Worm (Caenorhabditis elegans) whole organism, L4/young adult: ENCODE data around the gene F02C9.1.
"Not testable (repeated sequence)": the region's sequence is repeated elsewhere in the genome, so short reads cannot be mapped to it uniquely, and the experiment has no call there.

Source experiments
- W03F9.2 ChIP-seq: fragments of 150-350 bp; optimal IDR thresholded peaks from 2 replicates; lab custom pipeline; 2014; ENCODE audit warnings: missing biosample characterization, missing genetic modification characterization
- dao-5 ChIP-seq: sonication (generic microtip); optimal IDR thresholded peaks from 2 replicates; lab custom pipeline; 2016; ENCODE audit warnings: missing genotype, missing genetic modification characterization, moderate library complexity, missing compliant biosample characterization
- him-1 ChIP-seq: sonication (generic microtip); optimal IDR thresholded peaks from 2 replicates; lab custom pipeline; 2016; ENCODE audit warnings: missing genotype, missing genetic modification reagents, missing genetic modification characterization, missing compliant biosample characterization

Gene F02C9.1

DNA sequence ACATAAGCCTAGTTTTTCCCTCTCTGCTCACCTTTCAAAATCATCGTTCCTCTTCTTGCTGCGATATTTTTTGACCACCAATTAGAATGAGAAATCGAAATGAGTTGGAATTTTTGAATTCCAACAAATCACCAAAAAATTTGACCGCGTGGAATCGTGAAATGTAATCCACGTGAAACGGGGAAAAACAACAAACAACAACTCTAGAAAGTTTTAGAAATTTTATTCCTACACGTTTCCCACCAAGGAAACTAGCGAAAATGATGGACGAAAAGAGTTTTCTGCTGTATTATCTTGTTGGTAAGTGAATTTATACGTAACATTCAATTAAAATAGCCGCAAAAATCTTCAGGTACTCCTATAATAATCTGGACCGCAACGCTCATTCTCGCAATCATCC lies at the start of gene F02C9.1, which contains the start of gene irld-3:
Gene F02C9.1 (plus strand): TSS at position 216 of the 400 bp plus-strand sequence.
Gene irld-3 (minus strand): TSS at position 101 of the 400 bp plus-strand sequence.
- no peak for TF ChIP-seq dao-5 (tag; lab: Kevin White, UChicago)
- TF ChIP-seq him-1 (tag; lab: Kevin White, UChicago), result no peak
- no peak for TF ChIP-seq W03F9.2 (tag; lab: Kevin White, UChicago)

DNA sequence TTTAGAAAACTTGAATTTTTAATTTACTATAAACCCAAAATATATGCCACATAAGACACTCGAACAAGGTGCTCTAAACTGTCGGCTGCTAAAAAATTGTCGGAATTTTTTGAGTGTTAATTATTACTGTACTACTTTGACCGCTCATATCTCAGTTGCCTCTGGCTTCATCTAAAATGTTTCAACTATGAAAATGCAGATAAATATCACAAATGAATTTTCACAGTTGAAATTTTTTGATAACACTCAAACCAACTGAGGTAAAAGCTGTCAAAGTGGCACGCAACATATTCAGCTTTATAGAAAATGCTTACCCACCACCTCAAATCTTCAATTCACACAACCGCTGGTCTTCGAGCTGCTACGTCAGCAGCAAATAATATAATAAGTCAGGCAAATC lies 49.7 kb upstream of the F02C9.1 start, which contains the start of gene acs-21:
Gene acs-21 (plus strand): TSS at position 301 of the 400 bp plus-strand sequence.
- no peak for TF ChIP-seq dao-5 (tag; lab: Kevin White, UChicago)

DNA sequence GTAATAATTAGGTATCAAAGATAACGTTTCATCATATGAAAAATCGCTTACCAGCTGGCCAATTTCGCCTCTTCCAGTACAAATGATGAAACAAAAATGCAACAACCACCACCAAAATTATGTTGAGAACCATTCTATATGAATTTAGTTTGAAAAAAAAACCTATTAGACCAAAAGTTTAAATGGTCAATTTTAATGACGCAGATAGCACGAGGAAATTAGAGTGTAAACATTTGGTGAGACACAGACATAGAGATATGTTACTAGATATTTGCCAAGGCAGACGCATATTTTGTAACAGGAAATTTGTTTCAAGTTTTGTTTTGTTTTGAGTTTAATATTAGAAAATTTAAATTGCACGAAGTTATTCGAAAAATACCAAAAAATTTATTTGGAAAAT lies 44.2 kb upstream of the F02C9.1 start, which contains the start of gene cyp-33C9:
Gene cyp-33C9 (minus strand): TSS at position 211 of the 400 bp plus-strand sequence.
- TF ChIP-seq him-1 (tag; lab: Kevin White, UChicago), result no peak
- TF ChIP-seq dao-5 (tag; lab: Kevin White, UChicago), result no peak
- no peak for TF ChIP-seq W03F9.2 (tag; lab: Kevin White, UChicago)

DNA sequence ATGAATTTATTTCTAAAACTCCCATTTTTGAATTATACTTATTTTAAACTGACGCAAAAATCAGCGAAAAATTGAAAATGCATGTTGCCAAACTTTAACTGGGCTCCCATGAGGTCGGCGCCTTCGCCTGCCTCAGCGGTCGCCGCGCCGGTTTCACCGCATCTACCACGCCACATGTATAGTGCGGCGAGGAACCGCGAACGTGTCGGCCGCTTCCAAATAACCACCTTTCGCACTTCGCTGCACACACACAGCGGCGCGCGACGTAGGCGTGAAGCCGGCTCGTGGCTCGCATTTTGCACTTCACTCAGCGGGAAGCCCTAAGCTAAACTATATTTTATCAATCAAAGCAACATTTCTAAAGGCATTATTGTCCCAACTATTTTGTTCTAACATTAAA lies 38.0 kb upstream of the F02C9.1 start:
- TF ChIP-seq W03F9.2 (tag; lab: Kevin White, UChicago) (no peak), him-1 (tag; lab: Kevin White, UChicago) (no peak)

DNA sequence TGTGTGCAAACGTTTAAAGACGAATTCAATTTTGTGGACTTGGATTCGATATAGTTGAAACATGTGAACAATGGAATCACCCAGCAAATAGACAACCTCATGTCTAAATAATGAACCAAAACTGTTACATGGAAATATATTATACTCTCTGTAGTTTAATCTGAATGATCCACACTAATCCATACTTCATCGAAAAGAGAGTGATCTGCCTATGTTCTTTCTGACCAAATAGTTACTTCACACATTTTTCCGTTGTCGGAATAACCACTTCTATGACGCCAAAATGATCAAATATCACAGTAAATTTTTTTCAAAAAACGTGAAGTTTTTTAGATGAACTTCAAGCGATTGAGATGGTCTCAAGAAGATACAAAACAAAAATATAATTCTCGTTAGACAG lies 36.5 kb upstream of the F02C9.1 start, which contains the start of gene Y73C8C.4:
Gene Y73C8C.4 (minus strand): TSS at position 101 of the 400 bp plus-strand sequence.
- not testable (repeated sequence) for TF ChIP-seq dao-5, W03F9.2, him-1 (tag; lab: Kevin White, UChicago)

DNA sequence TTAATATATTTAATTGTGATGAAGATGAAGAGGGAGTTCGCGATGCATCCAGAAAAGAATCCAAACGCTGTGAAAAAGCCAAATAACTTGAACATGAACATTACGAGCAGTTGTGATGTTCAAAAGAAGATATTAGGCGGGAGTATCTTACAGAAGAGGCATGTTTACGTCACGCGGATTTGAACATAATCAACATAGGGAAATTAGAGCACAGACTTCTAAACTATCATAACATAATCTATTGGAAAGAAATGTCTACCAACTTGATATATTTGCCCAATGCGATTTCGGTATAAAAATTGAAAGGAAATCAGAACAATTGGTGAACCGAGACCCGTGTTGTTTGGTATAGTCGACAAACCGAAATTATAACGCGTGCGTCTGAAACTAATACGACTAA lies 34.4 kb upstream of the F02C9.1 start, which contains the start of gene str-66:
Gene str-66 (minus strand): TSS at position 101 of the 400 bp plus-strand sequence.
- TF ChIP-seq dao-5 (tag; lab: Kevin White, UChicago) (no peak), W03F9.2 (tag; lab: Kevin White, UChicago) (no peak), him-1 (tag; lab: Kevin White, UChicago) (no peak)

DNA sequence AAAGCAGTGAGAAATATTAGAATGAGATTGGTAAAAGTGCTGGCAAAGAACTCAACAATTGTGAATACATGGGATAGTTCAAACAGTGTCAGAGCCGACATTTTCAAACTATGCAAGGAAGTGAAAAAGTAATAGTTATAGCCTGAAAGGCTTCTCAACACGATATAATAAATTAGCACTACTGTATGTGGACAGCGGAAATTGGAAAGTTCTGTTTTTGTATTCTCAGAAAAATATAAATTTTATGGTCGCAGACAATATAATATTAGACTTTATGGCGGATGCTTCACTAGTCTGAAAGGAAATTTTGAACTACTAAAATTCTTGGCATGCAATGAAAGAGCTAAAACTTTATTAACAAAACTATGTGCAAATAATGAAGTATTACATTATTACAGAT lies 32.7 kb upstream of the F02C9.1 start, which contains the start of gene str-69:
Gene str-69 (minus strand): TSS at position 101 of the 400 bp plus-strand sequence.
- no peak for TF ChIP-seq him-1 (tag; lab: Kevin White, UChicago)
- TF ChIP-seq dao-5 (tag; lab: Kevin White, UChicago), result no peak
- no peak for TF ChIP-seq W03F9.2 (tag; lab: Kevin White, UChicago)

DNA sequence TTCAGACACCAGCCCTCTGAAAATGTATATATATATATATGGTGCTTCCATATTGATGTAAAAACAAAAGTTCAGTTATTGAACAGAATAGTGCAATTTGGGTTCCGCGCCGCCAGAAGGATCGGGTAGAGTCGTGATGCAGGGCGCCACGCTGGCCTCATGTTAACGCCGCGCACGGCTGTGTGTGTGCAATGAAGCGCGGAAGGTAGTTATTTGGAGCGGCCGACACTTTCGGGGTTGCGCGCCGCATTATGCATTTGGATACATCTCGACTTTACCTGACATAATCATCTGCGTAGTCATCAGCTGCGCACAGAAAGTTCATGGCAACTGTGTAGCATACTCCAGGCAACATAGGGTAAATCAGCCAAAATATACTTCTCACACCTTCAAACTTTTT lies 31.7 kb upstream of the F02C9.1 start:
- TF ChIP-seq W03F9.2 (tag; lab: Kevin White, UChicago) (no peak), dao-5 (tag; lab: Kevin White, UChicago) (no peak), him-1 (tag; lab: Kevin White, UChicago) (no peak)

DNA sequence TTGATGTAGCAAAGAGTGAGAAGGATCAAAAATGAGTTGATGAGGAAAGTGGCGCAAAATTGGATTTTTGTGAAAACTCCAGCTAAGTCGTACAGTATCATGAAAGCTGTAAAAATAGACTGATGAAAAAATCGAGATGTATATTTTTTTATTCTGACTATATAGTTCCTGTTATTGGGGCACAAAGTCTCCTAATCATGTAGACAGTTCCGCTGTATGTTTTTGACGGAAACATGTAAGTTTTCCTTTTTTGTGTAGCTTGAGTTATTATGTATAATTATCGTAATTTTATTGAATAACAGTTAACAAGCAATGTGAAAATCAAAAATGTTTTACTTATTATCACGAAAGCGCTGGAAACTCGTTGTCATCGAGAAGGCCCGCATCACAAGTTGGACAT lies 31.1 kb upstream of the F02C9.1 start, which contains the start of gene str-68:
Gene str-68 (minus strand): TSS at position 101 of the 400 bp plus-strand sequence.
- TF ChIP-seq dao-5 (tag; lab: Kevin White, UChicago), result no peak
- no peak for TF ChIP-seq him-1 (tag; lab: Kevin White, UChicago)
- TF ChIP-seq W03F9.2 (tag; lab: Kevin White, UChicago), result no peak

DNA sequence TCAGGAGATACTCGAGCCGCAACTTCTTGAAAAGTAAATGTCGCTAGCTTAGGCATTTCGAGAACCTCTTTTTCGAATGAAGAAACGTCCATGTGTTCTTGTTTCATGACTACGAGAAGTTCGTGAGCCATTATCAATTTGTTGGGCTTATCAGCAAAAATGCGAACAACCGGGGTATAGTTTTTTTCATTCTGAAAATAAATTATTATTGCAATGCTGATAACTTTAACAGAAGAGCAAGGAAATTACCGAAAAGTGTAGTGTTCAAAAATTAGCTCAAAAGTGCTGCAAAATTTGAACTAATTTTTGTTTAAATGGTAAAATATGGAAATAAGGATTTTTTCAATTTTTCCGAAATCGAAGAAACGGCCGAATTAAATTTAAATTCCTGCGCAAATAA lies 26.3 kb upstream of the F02C9.1 start:
- no peak for TF ChIP-seq W03F9.2 (tag; lab: Kevin White, UChicago)
- TF ChIP-seq him-1 (tag; lab: Kevin White, UChicago), result no peak
- no peak for TF ChIP-seq dao-5 (tag; lab: Kevin White, UChicago)

DNA sequence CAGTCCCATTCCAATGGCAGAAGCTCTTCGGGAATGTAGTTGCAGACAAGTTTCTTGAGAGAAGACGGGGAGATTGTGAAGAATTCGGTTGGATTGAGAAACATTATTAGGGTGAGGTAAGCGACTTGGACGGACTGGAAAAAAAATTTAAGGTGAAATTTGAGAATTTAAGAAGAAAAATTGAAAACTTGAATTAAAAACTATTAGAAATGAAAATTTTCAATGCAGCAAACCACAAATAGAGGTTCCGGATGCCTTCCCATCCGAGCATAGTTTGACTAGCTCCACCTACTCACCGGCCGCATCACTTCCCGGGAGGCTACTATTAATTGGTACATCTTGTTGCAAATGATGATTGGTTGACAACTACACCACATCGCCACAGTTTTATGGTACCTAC lies 24.8 kb upstream of the F02C9.1 start, which contains the start of gene Y73C8C.8:
Gene Y73C8C.8 (minus strand): TSS at position 101 of the 400 bp plus-strand sequence.
- TF ChIP-seq W03F9.2 (tag; lab: Kevin White, UChicago), result no peak
- no peak for TF ChIP-seq him-1 (tag; lab: Kevin White, UChicago)
- no peak for TF ChIP-seq dao-5 (tag; lab: Kevin White, UChicago)

DNA sequence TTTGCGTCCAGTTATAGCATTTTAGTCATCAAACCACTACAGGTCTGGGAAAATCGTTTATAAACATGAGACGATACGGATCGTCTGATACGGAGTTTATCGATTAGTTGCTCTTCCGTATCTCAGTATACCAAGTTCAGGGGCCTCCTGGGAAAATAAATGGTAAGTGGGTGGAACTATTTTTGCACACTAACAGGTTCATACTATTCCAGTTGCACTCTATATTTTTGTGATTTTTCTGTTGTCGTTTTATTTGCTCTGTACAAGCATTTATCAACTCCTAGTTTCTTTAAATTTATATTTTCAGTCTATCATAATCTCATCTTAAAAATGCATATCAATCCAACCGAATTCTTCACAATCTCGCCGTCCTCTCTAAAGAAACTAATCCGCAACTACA lies 23.5 kb upstream of the F02C9.1 start, which contains the start of gene Y73C8C.3:
Gene Y73C8C.3 (plus strand): TSS at position 301 of the 400 bp plus-strand sequence.
- TF ChIP-seq W03F9.2 (tag; lab: Kevin White, UChicago) (no peak), dao-5 (tag; lab: Kevin White, UChicago) (no peak), him-1 (tag; lab: Kevin White, UChicago) (no peak)

DNA sequence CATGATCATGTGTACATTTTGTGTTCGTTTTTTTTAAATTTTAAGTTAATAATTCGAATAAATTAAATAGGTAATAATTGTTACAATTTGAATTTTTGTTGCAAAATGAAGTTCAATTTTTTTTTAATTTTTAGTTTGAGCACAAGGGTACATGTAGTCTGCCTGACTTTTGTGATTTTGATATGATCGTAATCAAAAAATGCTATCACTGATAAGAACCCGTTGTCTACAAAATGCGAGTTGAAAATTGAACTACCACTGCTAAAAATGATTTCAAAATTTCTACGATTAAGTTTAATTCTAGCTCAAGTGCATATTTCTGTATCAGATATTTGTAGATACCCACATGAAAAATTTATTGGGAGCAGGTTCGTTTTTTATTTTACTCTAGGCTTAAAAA lies 20.3 kb upstream of the F02C9.1 start, which contains the start of gene clec-210:
Gene clec-210 (plus strand): TSS at position 211 of the 400 bp plus-strand sequence.
- TF ChIP-seq W03F9.2 (tag; lab: Kevin White, UChicago), result no peak
- TF ChIP-seq dao-5 (tag; lab: Kevin White, UChicago), result no peak
- TF ChIP-seq him-1 (tag; lab: Kevin White, UChicago), result no peak

DNA sequence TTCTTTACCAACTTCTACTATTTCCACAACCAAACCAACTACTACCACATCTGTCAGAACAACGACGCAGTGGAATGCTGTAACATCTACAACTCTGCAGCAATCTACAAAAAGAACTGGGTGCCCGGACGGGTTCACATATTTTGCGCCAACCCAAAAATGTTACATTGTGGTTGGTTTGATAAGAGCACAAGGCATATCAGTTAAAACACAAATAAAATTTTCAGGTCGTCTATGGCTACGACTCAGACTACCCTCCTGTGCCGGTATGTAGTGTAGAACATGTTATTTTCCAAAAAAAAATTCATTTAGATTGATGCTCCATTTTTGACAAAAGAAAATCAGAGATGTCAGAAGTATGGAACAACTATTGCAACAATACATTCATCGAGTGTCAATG lies 19.3 kb upstream of the F02C9.1 start:
- TF ChIP-seq dao-5 (tag; lab: Kevin White, UChicago), result no peak
- TF ChIP-seq W03F9.2 (tag; lab: Kevin White, UChicago), result no peak
- TF ChIP-seq him-1 (tag; lab: Kevin White, UChicago), result no peak
